Fruit fly (Drosophila melanogaster) whole organism, pupa: ENCODE measurements around the gene CG10560.

ENCODE experiments used
- CG15710 ChIP-seq: fragments of 200-800 bp; sonication (Bioruptor generic); optimal IDR thresholded peaks from 2 replicates; lab custom pipeline; 2018; ENCODE audit warnings: missing biosample characterization, mild to moderate bottlenecking, missing genetic modification characterization, moderate library complexity
- CG17806 ChIP-seq: fragments of 200-800 bp; sonication (Bioruptor generic); optimal IDR thresholded peaks from 2 replicates; lab custom pipeline; 2018; ENCODE audit warnings: missing biosample characterization, mild to moderate bottlenecking, missing genetic modification characterization, moderate library complexity
- CG8159 ChIP-seq: fragments of 200-800 bp; sonication (Bioruptor generic); optimal IDR thresholded peaks from 3 replicates; lab custom pipeline; 2018; ENCODE audit warnings: missing biosample characterization, mild to moderate bottlenecking, missing genetic modification characterization, moderate library complexity
- CG9948 ChIP-seq: fragments of 200-800 bp; sonication (Bioruptor generic); optimal IDR thresholded peaks from 2 replicates; lab custom pipeline; 2018; ENCODE audit warnings: missing biosample characterization, mild to moderate bottlenecking, missing genetic modification characterization, moderate library complexity
- Ets98B ChIP-seq: fragments of 200-800 bp; sonication (Bioruptor generic); IDR thresholded peaks from 2 replicates; pipeline ENCODE4 v1.3.6; 2022; ENCODE audit warnings: missing biosample characterization, missing genetic modification characterization
- Pif1A ChIP-seq: fragments of 200-800 bp; sonication (Bioruptor generic); optimal IDR thresholded peaks from 3 replicates; lab custom pipeline; 2016; ENCODE audit warnings: missing biosample characterization, missing genetic modification characterization
- Pif1B ChIP-seq: fragments of 200-800 bp; sonication (Bioruptor generic); optimal IDR thresholded peaks from 3 replicates; lab custom pipeline; 2016; ENCODE audit warnings: missing biosample characterization, missing genetic modification characterization
- Snoo ChIP-seq: fragments of 200-800 bp; sonication (Bioruptor generic); optimal IDR thresholded peaks from 3 replicates; lab custom pipeline; 2017; ENCODE audit warnings: missing biosample characterization, mild to moderate bottlenecking, missing genetic modification characterization, inconsistent platforms
- gl ChIP-seq: fragments of 200-800 bp; sonication (Bioruptor generic); optimal IDR thresholded peaks from 2 replicates; lab custom pipeline; 2018; ENCODE audit warnings: missing biosample characterization, mild to moderate bottlenecking, missing genetic modification characterization

dm6 chr3R:25331103-25331502 lies 11.2 kb upstream of the CG10560 start, which contains the start of gene CHKov2:
- no peak for TF ChIP-seq Ets98B (GFP tag; lab: Robert Waterston, UW)
- no peak for TF ChIP-seq CG8159 (tag; lab: Kevin White, UChicago)
- TF ChIP-seq CG15710 (tag; lab: Kevin White, UChicago) = no peak
- no peak for TF ChIP-seq Snoo
- no peak for TF ChIP-seq Pif1A (GFP tag; lab: Kevin White, UChicago)
- no peak for TF ChIP-seq CG17806 (tag; lab: Kevin White, UChicago)
- no peak for TF ChIP-seq gl (tag; lab: Kevin White, UChicago)
- TF ChIP-seq Pif1B = no peak
- TF ChIP-seq CG9948 (tag; lab: Kevin White, UChicago) = no peak
